Worm (Caenorhabditis elegans): ENCODE measurements around the gene F54B3.2.

DNA sequence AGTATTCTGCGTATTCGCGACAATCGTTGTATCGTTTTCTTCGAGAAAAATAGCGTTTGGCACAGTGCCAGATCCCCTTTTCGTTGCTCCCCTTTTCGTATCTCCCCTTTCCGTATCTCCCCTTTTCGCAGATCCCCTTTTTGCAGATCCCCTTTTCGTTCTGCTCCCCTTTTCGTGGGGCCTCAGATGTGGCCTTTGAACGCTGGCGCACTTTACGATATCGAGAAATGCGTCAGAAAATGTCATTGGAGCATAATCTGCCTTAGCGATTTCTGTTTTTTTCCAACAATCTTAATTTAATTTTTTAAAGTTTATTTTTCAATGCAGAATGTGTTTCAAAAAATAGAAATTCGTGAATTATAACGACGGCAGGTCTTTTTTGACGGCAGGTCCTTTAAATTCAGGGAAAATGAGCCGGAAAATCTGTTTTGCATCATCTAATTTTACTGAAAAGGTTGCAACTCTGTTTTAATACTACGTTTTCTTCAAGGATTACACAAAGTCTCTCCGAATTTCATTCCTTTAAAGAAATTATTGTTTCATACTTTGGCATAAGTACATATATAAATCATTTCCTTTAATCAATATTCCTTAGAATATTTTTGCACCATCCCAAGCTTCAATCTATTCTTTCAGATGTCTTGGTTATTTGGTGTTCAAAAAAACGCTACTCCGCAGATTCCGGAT, 21.5 kb downstream of the F54B3.2 start, which contains the start of gene atad-3:
- TF ChIP-seq W03F9.2 (tag; optimal IDR thresholded peaks at IDR 0.05) (peak; percentile 79), him-1 (tag; optimal IDR thresholded peaks at IDR 0.05) (peak; percentile 70)

All from whole organism, L4/young adult.